Fruit fly (Drosophila melanogaster): ENCODE results near the gene GluRIB.

GluRIB gene

dm6 chr3L:9251678-9252077 is at the start of gene GluRIB:
Gene GluRIB (plus strand): TSS chr3L:9251978.
- no peak for TF ChIP-seq noc (tag; optimal IDR thresholded peaks at IDR 0.05)

- no peak for TF ChIP-seq noc (tag; optimal IDR thresholded peaks at IDR 0.05)
Observed at dm6 chr3L:9208704-9209405, 42.9 kb upstream of the GluRIB start, which contains the start of gene Slc45-1. Gene Slc45-1 (minus strand): TSS chr3L:9208853.

dm6 chr3L:9209665-9210064 is 42.1 kb upstream of the GluRIB start:
- peak; percentile 14 for TF ChIP-seq noc (tag; optimal IDR thresholded peaks at IDR 0.05)

- peak; percentile 1 for TF ChIP-seq noc (tag; optimal IDR thresholded peaks at IDR 0.05)
Observed at dm6 chr3L:9211302-9211930, 40.4 kb upstream of the GluRIB start, which contains the start of gene CG4476. Gene CG4476 (plus strand): TSS chr3L:9211880.

dm6 chr3L:9236548-9236947 is 15.2 kb upstream of the GluRIB start, which contains the start of gene CG4483:
Gene CG4483 (minus strand): TSS chr3L:9236648.
- no peak for TF ChIP-seq noc (tag; optimal IDR thresholded peaks at IDR 0.05)

dm6 chr3L:9249925-9250324 is 1.9 kb upstream of the GluRIB start, which contains the start of gene CG4477:
Gene CG4477 (plus strand): TSS chr3L:9250225.
- no peak for TF ChIP-seq noc (tag; optimal IDR thresholded peaks at IDR 0.05)

dm6 chr3L:9255172-9255571 is 3.4 kb downstream of the GluRIB start:
- TF ChIP-seq noc (tag; optimal IDR thresholded peaks at IDR 0.05): no peak

- TF ChIP-seq noc (tag; optimal IDR thresholded peaks at IDR 0.05): no peak
Observed at dm6 chr3L:9262268-9262667, 10.5 kb downstream of the GluRIB start.

dm6 chr3L:9283743-9284142 is 32.0 kb downstream of the GluRIB start:
- TF ChIP-seq noc (tag; optimal IDR thresholded peaks at IDR 0.05): no peak

- TF ChIP-seq noc (tag; optimal IDR thresholded peaks at IDR 0.05): no peak
Observed at dm6 chr3L:9304393-9304792, 52.6 kb downstream of the GluRIB start.

- TF ChIP-seq noc (tag; optimal IDR thresholded peaks at IDR 0.05): no peak
Observed at dm6 chr3L:9333745-9334382, 82.1 kb downstream of the GluRIB start, which contains the start of gene PGRP-LA. Gene PGRP-LA (plus strand): TSS chr3L:9334332.

- peak; percentile 24 for TF ChIP-seq noc (tag; optimal IDR thresholded peaks at IDR 0.05)
Observed at dm6 chr3L:9335711-9336110, 83.9 kb downstream of the GluRIB start.

- TF ChIP-seq noc (tag; optimal IDR thresholded peaks at IDR 0.05): no peak
Observed at dm6 chr3L:9337942-9338468, 86.2 kb downstream of the GluRIB start.

All from whole organism, larva.